Fruit fly (Drosophila melanogaster) whole organism, pupa: ENCODE data around the gene Vm26Aa.

ENCODE experiments used
- CG10348 ChIP-seq: fragments of 200-800 bp; sonication (Bioruptor generic); IDR thresholded peaks from 2 replicates; pipeline ENCODE4 v1.3.6; 2022; ENCODE audit warnings: missing biosample characterization, missing genetic modification characterization
- CG12605 ChIP-seq: fragments of 200-800 bp; sonication (Bioruptor generic); IDR thresholded peaks from 2 replicates; pipeline ENCODE4 v1.3.6; 2022; ENCODE audit warnings: missing biosample characterization, missing genetic modification characterization
- CG13204 ChIP-seq: fragments of 200-800 bp; sonication (Bioruptor generic); optimal IDR thresholded peaks from 2 replicates; lab custom pipeline; 2018; ENCODE audit warnings: missing biosample characterization, mild to moderate bottlenecking, missing genetic modification characterization, moderate library complexity
- CG14655 ChIP-seq: fragments of 200-800 bp; sonication (Bioruptor generic); optimal IDR thresholded peaks from 3 replicates; lab custom pipeline; 2017; ENCODE audit warnings: mild to moderate bottlenecking, missing biosample characterization, missing genetic modification reagents, missing genetic modification characterization
- CG15710 ChIP-seq: fragments of 200-800 bp; sonication (Bioruptor generic); optimal IDR thresholded peaks from 2 replicates; lab custom pipeline; 2018; ENCODE audit warnings: missing biosample characterization, mild to moderate bottlenecking, missing genetic modification characterization, moderate library complexity
- CG17806 ChIP-seq: fragments of 200-800 bp; sonication (Bioruptor generic); optimal IDR thresholded peaks from 2 replicates; lab custom pipeline; 2018; ENCODE audit warnings: missing biosample characterization, mild to moderate bottlenecking, missing genetic modification characterization, moderate library complexity
- CG32121 ChIP-seq: fragments of 200-800 bp; sonication (Bioruptor generic); IDR thresholded peaks from 2 replicates; pipeline ENCODE4 v1.3.6; 2022; ENCODE audit warnings: missing biosample characterization, missing genetic modification characterization
- CG34367 ChIP-seq: fragments of 200-800 bp; sonication (Bioruptor generic); optimal IDR thresholded peaks from 2 replicates; lab custom pipeline; 2018; ENCODE audit warnings: missing biosample characterization, mild to moderate bottlenecking, missing genetic modification characterization
- CG4496 ChIP-seq: fragments of 200-800 bp; sonication (Bioruptor generic); IDR thresholded peaks from 3 replicates; pipeline ENCODE4 v1.3.6; 2022; ENCODE audit warnings: missing biosample characterization, missing genetic modification characterization
- CG8159 ChIP-seq: fragments of 200-800 bp; sonication (Bioruptor generic); optimal IDR thresholded peaks from 3 replicates; lab custom pipeline; 2018; ENCODE audit warnings: missing biosample characterization, mild to moderate bottlenecking, missing genetic modification characterization, moderate library complexity
- CG8301 ChIP-seq: fragments of 200-800 bp; sonication (Bioruptor generic); optimal IDR thresholded peaks from 2 replicates; lab custom pipeline; 2018; ENCODE audit warnings: missing biosample characterization, mild to moderate bottlenecking, missing genetic modification characterization
- CG9948 ChIP-seq: fragments of 200-800 bp; sonication (Bioruptor generic); optimal IDR thresholded peaks from 2 replicates; lab custom pipeline; 2018; ENCODE audit warnings: missing biosample characterization, mild to moderate bottlenecking, missing genetic modification characterization, moderate library complexity
- D1 ChIP-seq: fragments of 200-800 bp; sonication (Bioruptor generic); optimal IDR thresholded peaks from 2 replicates; lab custom pipeline; 2018; ENCODE audit warnings: missing biosample characterization, mild to moderate bottlenecking, missing genetic modification characterization, moderate library complexity
- EcR ChIP-seq: fragments of 200-800 bp; sonication (Bioruptor generic); optimal IDR thresholded peaks from 3 replicates; lab custom pipeline; 2019; ENCODE audit warnings: missing biosample characterization, missing genetic modification characterization, mild to moderate bottlenecking, moderate library complexity, missing genetic modification reagents
- Ets98B ChIP-seq: fragments of 200-800 bp; sonication (Bioruptor generic); IDR thresholded peaks from 2 replicates; pipeline ENCODE4 v1.3.6; 2022; ENCODE audit warnings: missing biosample characterization, missing genetic modification characterization
- Pif1A ChIP-seq: fragments of 200-800 bp; sonication (Bioruptor generic); optimal IDR thresholded peaks from 3 replicates; lab custom pipeline; 2016; ENCODE audit warnings: missing biosample characterization, missing genetic modification characterization
- Pif1B ChIP-seq: fragments of 200-800 bp; sonication (Bioruptor generic); optimal IDR thresholded peaks from 3 replicates; lab custom pipeline; 2016; ENCODE audit warnings: missing biosample characterization, missing genetic modification characterization
- Snoo ChIP-seq: fragments of 200-800 bp; sonication (Bioruptor generic); optimal IDR thresholded peaks from 3 replicates; lab custom pipeline; 2017; ENCODE audit warnings: missing biosample characterization, mild to moderate bottlenecking, missing genetic modification characterization, inconsistent platforms
- fd96Ca ChIP-seq: fragments of 200-800 bp; sonication (Bioruptor generic); IDR thresholded peaks from 3 replicates; pipeline ENCODE4 v1.3.6; 2022; ENCODE audit warnings: missing biosample characterization, missing genetic modification characterization
- gl ChIP-seq: fragments of 200-800 bp; sonication (Bioruptor generic); optimal IDR thresholded peaks from 2 replicates; lab custom pipeline; 2018; ENCODE audit warnings: missing biosample characterization, mild to moderate bottlenecking, missing genetic modification characterization
- rn ChIP-seq: fragments of 200-800 bp; sonication (Bioruptor generic); IDR thresholded peaks from 2 replicates; pipeline ENCODE4 v1.3.6; 2022; ENCODE audit warnings: missing biosample characterization, missing genetic modification characterization

The Vm26Aa gene

dm6 chr2L:5972005-5972404 lies 11.9 kb upstream of the Vm26Aa start:
- TF ChIP-seq D1 (tag; lab: Kevin White, UChicago) (no peak), CG32121 (GFP tag; lab: Robert Waterston, UW) (no peak), CG4496 (GFP tag; lab: Robert Waterston, UW) (no peak), CG13204 (GFP tag; lab: Kevin White, UChicago) (no peak), rn (GFP tag; lab: Robert Waterston, UW) (no peak), CG17806 (tag; lab: Kevin White, UChicago) (no peak)

- TF ChIP-seq EcR (GFP tag; lab: Kevin White, UChicago), result peak; percentile 12
- no peak for TF ChIP-seq D1 (tag; lab: Kevin White, UChicago)
- TF ChIP-seq, all 21 proteins: peak for 1
These were observed 11.1 kb upstream of the Vm26Aa start for dm6 chr2L:5971093-5971808.

- TF ChIP-seq CG4496 (GFP tag; lab: Robert Waterston, UW), result no peak
- TF ChIP-seq CG9948 (tag; lab: Kevin White, UChicago), result no peak
- TF ChIP-seq CG15710 (tag; lab: Kevin White, UChicago), result no peak
These were observed 9.4 kb upstream of the Vm26Aa start, which contains the start of gene Ucp4B for dm6 chr2L:5969559-5969958. Ucp4B (plus strand) TSS chr2L:5969859.

dm6 chr2L:5967702-5968616 lies 7.8 kb upstream of the Vm26Aa start, which contains the start of the genes CG13992 and Ucp4C:
CG13992 (minus strand) TSS chr2L:5967752.
Ucp4C (plus strand) TSS chr2L:5968566.
- TF ChIP-seq fd96Ca (GFP tag; lab: Robert Waterston, UW) (no peak), CG8301 (tag; lab: Kevin White, UChicago) (no peak), CG4496 (GFP tag; lab: Robert Waterston, UW) (no peak), Pif1A (GFP tag; lab: Kevin White, UChicago) (no peak), CG34367 (tag; lab: Kevin White, UChicago) (no peak), gl (tag; lab: Kevin White, UChicago) (no peak), Snoo (tag; lab: Kevin White, UChicago) (no peak), CG8159 (tag; lab: Kevin White, UChicago) (no peak), rn (GFP tag; lab: Robert Waterston, UW) (no peak), CG10348 (GFP tag; lab: Robert Waterston, UW) (no peak), CG15710 (tag; lab: Kevin White, UChicago) (no peak), CG13204 (GFP tag; lab: Kevin White, UChicago) (no peak), Pif1B (GFP tag; lab: Kevin White, UChicago) (no peak), CG14655 (GFP tag; lab: Kevin White, UChicago) (no peak)

- TF ChIP-seq gl (tag; lab: Kevin White, UChicago), result no peak
- no peak for TF ChIP-seq CG15710 (tag; lab: Kevin White, UChicago)
- TF ChIP-seq CG8301 (tag; lab: Kevin White, UChicago), result no peak
- peak; percentile 52 for TF ChIP-seq EcR (GFP tag; lab: Kevin White, UChicago)
- TF ChIP-seq Snoo (tag; lab: Kevin White, UChicago), result no peak
- TF ChIP-seq D1 (tag; lab: Kevin White, UChicago), result no peak
- no peak for TF ChIP-seq CG17806 (tag; lab: Kevin White, UChicago)
- no peak for TF ChIP-seq CG34367 (tag; lab: Kevin White, UChicago)
- TF ChIP-seq, all 21 proteins: peak for 1
These were observed 4.7 kb upstream of the Vm26Aa start, which contains the start of gene psd for dm6 chr2L:5964851-5965250. psd (minus strand) TSS chr2L:5964951.

dm6 chr2L:5964211-5964610 lies 4.1 kb upstream of the Vm26Aa start:
- TF ChIP-seq CG8159 (tag; lab: Kevin White, UChicago), result no peak
- TF ChIP-seq CG34367 (tag; lab: Kevin White, UChicago), result no peak
- no peak for TF ChIP-seq CG8301 (tag; lab: Kevin White, UChicago)
- no peak for TF ChIP-seq CG4496 (GFP tag; lab: Robert Waterston, UW)
- TF ChIP-seq CG13204 (GFP tag; lab: Kevin White, UChicago), result no peak
- TF ChIP-seq, all 21 proteins: peak for 0

- TF ChIP-seq Snoo (tag; lab: Kevin White, UChicago), result no peak
- no peak for TF ChIP-seq CG32121 (GFP tag; lab: Robert Waterston, UW)
- TF ChIP-seq Pif1A (GFP tag; lab: Kevin White, UChicago), result no peak
- TF ChIP-seq CG14655 (GFP tag; lab: Kevin White, UChicago), result no peak
- no peak for TF ChIP-seq EcR (GFP tag; lab: Kevin White, UChicago)
- no peak for TF ChIP-seq D1 (tag; lab: Kevin White, UChicago)
- TF ChIP-seq CG9948 (tag; lab: Kevin White, UChicago), result no peak
- TF ChIP-seq Ets98B (GFP tag; lab: Robert Waterston, UW), result no peak
- TF ChIP-seq CG4496 (GFP tag; lab: Robert Waterston, UW), result no peak
- TF ChIP-seq CG34367 (tag; lab: Kevin White, UChicago), result no peak
- no peak for TF ChIP-seq CG15710 (tag; lab: Kevin White, UChicago)
- TF ChIP-seq CG8159 (tag; lab: Kevin White, UChicago), result no peak
- no peak for TF ChIP-seq CG12605 (GFP tag; lab: Robert Waterston, UW)
- no peak for TF ChIP-seq fd96Ca (GFP tag; lab: Robert Waterston, UW)
- no peak for TF ChIP-seq CG13204 (GFP tag; lab: Kevin White, UChicago)
- TF ChIP-seq, all 21 proteins: peak for 0
These were observed 3.1 kb upstream of the Vm26Aa start for dm6 chr2L:5963251-5963650.
